Worm (Caenorhabditis elegans): ENCODE results near the gene Y1A5A.1.

DNA sequence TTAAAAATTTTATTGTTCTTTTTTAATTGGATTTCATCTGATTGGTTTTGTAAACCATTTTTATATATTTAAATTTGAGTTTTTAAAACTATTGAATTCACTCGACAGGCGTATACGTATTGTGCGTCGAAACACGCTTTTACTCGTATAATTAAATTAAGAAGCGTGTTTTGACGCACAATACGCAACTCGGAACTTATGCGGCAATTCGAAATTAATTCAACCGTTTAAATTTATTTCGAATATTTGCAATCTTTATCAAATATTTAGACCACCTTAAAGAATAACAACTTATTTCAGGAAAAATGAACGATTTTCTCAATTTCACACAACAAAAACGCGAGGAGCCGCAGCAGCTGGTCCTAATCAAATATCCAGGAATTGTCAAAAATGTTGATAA, 35.4 kb upstream of the Y1A5A.1 start, which contains the start of gene tftc-5:
- TF ChIP-seq hlh-30 (tag; optimal IDR thresholded peaks at IDR 0.05; ENCODE audit: insufficient read depth) = no peak
- TF ChIP-seq ceh-45 (GFP tag; IDR thresholded peaks at IDR 0.05) = no peak
- no peak for TF ChIP-seq dve-1 (tag; optimal IDR thresholded peaks at IDR 0.05)
- TF ChIP-seq C08G9.2 (tag; optimal IDR thresholded peaks at IDR 0.05) = no peak
- no peak for TF ChIP-seq unc-86 (tag; optimal IDR thresholded peaks at IDR 0.05)
